Worm (Caenorhabditis elegans): Measurements from ENCODE around the gene ZK1240.5.

ce11 chrII:2295817-2296315 lies 21.9 kb downstream of the ZK1240.5 start, which contains the start of gene fbxc-25:
- TF ChIP-seq elt-1 (tag; optimal IDR thresholded peaks at IDR 0.05) (no peak), elt-2 (tag; optimal IDR thresholded peaks at IDR 0.05) (no peak), snpc-4 (tag; optimal IDR thresholded peaks at IDR 0.05) (no peak), egl-27 (tag; optimal IDR thresholded peaks at IDR 0.05) (no peak), lin-15B (tag; optimal IDR thresholded peaks at IDR 0.05) (no peak), mdl-1 (tag; optimal IDR thresholded peaks at IDR 0.05) (no peak), fos-1 (tag; optimal IDR thresholded peaks at IDR 0.05) (no peak)

Data from whole organism, L3 larva.